Fruit fly (Drosophila melanogaster) Kc167 (cell line): ENCODE measurements around the gene rtet.

Experiments
- Myc ChIP-seq: fragments of >200 bp; optimal IDR thresholded peaks from 2 replicates; lab custom pipeline; 2017; ENCODE audit warnings: missing external identifiers
- Sin3A ChIP-seq: fragments of >200 bp; optimal IDR thresholded peaks from 2 replicates; lab custom pipeline; 2018; ENCODE audit warnings: missing external identifiers
- psq ChIP-seq: fragments of >200 bp; optimal IDR thresholded peaks from 2 replicates; lab custom pipeline; 2017; ENCODE audit warnings: missing external identifiers

DNA sequence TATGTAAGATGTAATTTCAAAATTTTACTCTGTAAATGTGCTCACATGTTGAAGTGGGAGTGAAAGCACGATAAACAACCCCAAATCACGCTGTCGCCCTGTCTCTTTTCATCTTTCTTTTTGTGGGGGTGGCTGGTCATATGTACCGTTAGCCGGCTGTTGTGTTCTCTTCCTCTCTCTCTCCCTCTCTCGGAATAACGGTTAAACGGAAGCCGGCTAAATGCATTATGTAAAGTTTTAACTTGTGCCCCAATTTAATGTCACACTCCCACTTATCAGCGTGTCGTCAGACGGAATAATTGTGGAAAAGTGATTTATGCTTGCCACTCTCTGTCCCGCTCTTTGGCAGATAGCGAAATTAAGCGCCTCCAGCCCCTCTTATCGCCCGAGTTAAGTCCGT is 33.1 kb downstream of the rtet start:
- TF ChIP-seq psq (lab: Kevin White, UChicago) (no peak), Myc (lab: Kevin White, UChicago) (no peak), Sin3A (lab: Kevin White, UChicago) (no peak)
